Worm (Caenorhabditis elegans) whole organism, L4/young adult: ENCODE results near the gene pcp-1.

ENCODE experiments used
- W03F9.2 ChIP-seq: fragments of 150-350 bp; optimal IDR thresholded peaks from 2 replicates; lab custom pipeline; 2014; ENCODE audit warnings: missing biosample characterization, missing genetic modification characterization
- dao-5 ChIP-seq: sonication (generic microtip); optimal IDR thresholded peaks from 2 replicates; lab custom pipeline; 2016; ENCODE audit warnings: missing genotype, missing genetic modification characterization, moderate library complexity, missing compliant biosample characterization
- him-1 ChIP-seq: sonication (generic microtip); optimal IDR thresholded peaks from 2 replicates; lab custom pipeline; 2016; ENCODE audit warnings: missing genotype, missing genetic modification reagents, missing genetic modification characterization, missing compliant biosample characterization

ce11 chrIII:7788410-7788809 is 29.7 kb downstream of the pcp-1 start:
- TF ChIP-seq him-1 (tag; lab: Kevin White, UChicago) (no peak), dao-5 (tag; lab: Kevin White, UChicago) (no peak), W03F9.2 (tag; lab: Kevin White, UChicago) (no peak)
